Fruit fly (Drosophila melanogaster) Kc167 (cell line): ENCODE results near the gene CG15199.

Experiments
- Sin3A ChIP-seq: fragments of >200 bp; optimal IDR thresholded peaks from 2 replicates; lab custom pipeline; 2018; ENCODE audit warnings: missing external identifiers
- h ChIP-seq: fragments of >200 bp; optimal IDR thresholded peaks from 3 replicates; lab custom pipeline; 2018; ENCODE audit warnings: missing external identifiers
- psq ChIP-seq: fragments of >200 bp; optimal IDR thresholded peaks from 2 replicates; lab custom pipeline; 2017; ENCODE audit warnings: missing external identifiers

dm6 chrX:11136587-11137512, 4.8 kb downstream of the CG15199 start, which contains the start of gene Klp10A:
- TF ChIP-seq psq (lab: Kevin White, UChicago) (no peak), h (lab: Kevin White, UChicago) (no peak), Sin3A (no peak)
